Worm (Caenorhabditis elegans): ENCODE data around the gene txt-10.

DNA sequence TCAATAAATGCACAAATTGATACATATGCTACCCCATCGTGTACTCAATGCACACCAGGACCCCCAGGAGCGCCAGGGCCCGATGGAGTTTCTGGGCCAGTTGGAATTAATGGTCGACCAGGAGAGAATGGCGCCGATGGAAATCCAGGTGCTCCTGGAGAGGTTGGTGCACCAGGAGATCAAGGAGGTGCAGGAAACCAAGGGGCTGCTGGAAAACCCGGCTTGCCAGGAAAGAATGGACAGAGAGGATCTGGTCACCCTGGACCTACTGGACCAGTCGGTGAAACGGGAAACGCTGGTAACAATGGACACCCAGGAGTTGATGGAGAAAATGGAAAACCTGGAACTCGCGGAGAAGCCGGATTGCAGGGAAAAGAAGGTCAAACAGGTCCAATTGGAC is 29.0 kb upstream of the txt-10 start:
- TF ChIP-seq ztf-16 (tag; optimal IDR thresholded peaks at IDR 0.05) (no peak), hlh-8 (tag; optimal IDR thresholded peaks at IDR 0.05) (no peak), odd-2 (tag; optimal IDR thresholded peaks at IDR 0.05) (no peak), ref-2 (tag; optimal IDR thresholded peaks at IDR 0.05) (no peak), ceh-22 (tag; optimal IDR thresholded peaks at IDR 0.05) (no peak), elt-2 (tag; optimal IDR thresholded peaks at IDR 0.05) (no peak), pha-4 (tag; optimal IDR thresholded peaks at IDR 0.05) (no peak), ahr-1 (tag; optimal IDR thresholded peaks at IDR 0.05) (no peak), C08G9.2 (tag; optimal IDR thresholded peaks at IDR 0.05) (no peak), ceh-6 (GFP tag; optimal IDR thresholded peaks at IDR 0.05) (no peak)
